Worm (Caenorhabditis elegans): ENCODE data around the gene sri-51.

Gene sri-51

ce11 chrII:3208679-3209078, 9.8 kb upstream of the sri-51 start, which contains the start of gene sdz-35:
Gene sdz-35, minus strand, starts transcription at chrII:3208779.
- TF ChIP-seq unc-130 (GFP tag; optimal IDR thresholded peaks at IDR 0.05) (no peak), ceh-79 (tag; optimal IDR thresholded peaks at IDR 0.05) (no peak), B0035.1 (tag; optimal IDR thresholded peaks at IDR 0.05) (no peak), tbp1 (GFP tag; optimal IDR thresholded peaks at IDR 0.05) (no peak), C17E4.6 (GFP tag; IDR thresholded peaks at IDR 0.05) (no peak), T07F8.4 (tag; optimal IDR thresholded peaks at IDR 0.05) (no peak), madf-10 (tag; optimal IDR thresholded peaks at IDR 0.05) (no peak), F33H1.4 (GFP tag; IDR thresholded peaks at IDR 0.05) (no peak), ceh-40 (GFP tag; IDR thresholded peaks at IDR 0.05) (no peak), K11D2.4 (GFP tag; IDR thresholded peaks at IDR 0.05) (no peak), B0336.3 (GFP tag; IDR thresholded peaks at IDR 0.05) (no peak), lin-35 (GFP tag; optimal IDR thresholded peaks at IDR 0.05) (no peak)

- TF ChIP-seq madf-8 (GFP tag; conservative IDR thresholded peaks at IDR 0.05) (no peak), Y95B8A.8 (GFP tag; IDR thresholded peaks at IDR 0.05) (no peak), attf-3 (GFP tag; conservative IDR thresholded peaks at IDR 0.05) (no peak), zfh-2 (GFP tag; conservative IDR thresholded peaks at IDR 0.05) (no peak), ccch-3 (GFP tag; optimal IDR thresholded peaks at IDR 0.05) (no peak), mel-28 (tag; optimal IDR thresholded peaks at IDR 0.05; ENCODE audit: borderline replicate concordance) (no peak), ztf-18 (tag; optimal IDR thresholded peaks at IDR 0.05) (no peak), egl-44 (GFP tag; IDR thresholded peaks at IDR 0.05) (no peak), egrh-3 (GFP tag; IDR thresholded peaks at IDR 0.05) (no peak), chd-7 (tag; optimal IDR thresholded peaks at IDR 0.05) (no peak), hmg-1.2 (GFP tag; IDR thresholded peaks at IDR 0.05) (no peak), ztf-25 (GFP tag; IDR thresholded peaks at IDR 0.05) (no peak), zim-3 (tag; optimal IDR thresholded peaks at IDR 0.05) (no peak)
Observed at ce11 chrII:3206423-3206989, 7.6 kb upstream of the sri-51 start, which contains the start of the genes ZC239.20 and ZC239.21. Gene ZC239.20, minus strand, starts transcription at chrII:3206523. Gene ZC239.21, plus strand, starts transcription at chrII:3206939.

ce11 chrII:3203415-3203814, 4.5 kb upstream of the sri-51 start, which contains the start of gene sri-50:
Gene sri-50, plus strand, starts transcription at chrII:3203715.
- TF ChIP-seq hsf-1 (GFP tag; IDR thresholded peaks at IDR 0.05) = no peak
- TF ChIP-seq T07F8.4 (tag; optimal IDR thresholded peaks at IDR 0.05) = no peak
- no peak for TF ChIP-seq let-607 (tag; optimal IDR thresholded peaks at IDR 0.05)
- no peak for TF ChIP-seq B0261.1 (tag; optimal IDR thresholded peaks at IDR 0.05)
- TF ChIP-seq lir-1 (GFP tag; conservative IDR thresholded peaks at IDR 0.05) = no peak
- TF ChIP-seq efl-1 (GFP tag; optimal IDR thresholded peaks at IDR 0.05) = no peak
- no peak for TF ChIP-seq lin-26 (GFP tag; IDR thresholded peaks at IDR 0.05)
- no peak for TF ChIP-seq somi-1 (GFP tag; optimal IDR thresholded peaks at IDR 0.05)
- no peak for TF ChIP-seq attf-6 (GFP tag; IDR thresholded peaks at IDR 0.05)
- no peak for TF ChIP-seq C17E4.6 (GFP tag; IDR thresholded peaks at IDR 0.05)
- TF ChIP-seq F52B5.7 (tag; optimal IDR thresholded peaks at IDR 0.05) = no peak

- TF ChIP-seq egl-18 (GFP tag; IDR thresholded peaks at IDR 0.05) (no peak), aptf-2 (GFP tag; conservative IDR thresholded peaks at IDR 0.05) (no peak), mes-4 (tag; optimal IDR thresholded peaks at IDR 0.05) (no peak), snpc-1.3 (tag; optimal IDR thresholded peaks at IDR 0.05; ENCODE audit: insufficient read depth) (no peak), madf-10 (tag; optimal IDR thresholded peaks at IDR 0.05) (no peak), let-526 (GFP tag; IDR thresholded peaks at IDR 0.05) (no peak)
Observed at ce11 chrII:3202519-3202918, 3.6 kb upstream of the sri-51 start, which contains the start of gene sri-53. Gene sri-53, minus strand, starts transcription at chrII:3202619.
